Worm (Caenorhabditis elegans) whole organism, late embryonic: ENCODE measurements around the gene nhr-218.

Source experiments
- F13H6.1 ChIP-seq: sonication (generic microtip); optimal IDR thresholded peaks from 2 replicates; lab custom pipeline; 2016; ENCODE audit warnings: missing genetic modification characterization, missing compliant biosample characterization
- ama-1 ChIP-seq: fragments of 150-350 bp; optimal IDR thresholded peaks from 2 replicates; lab custom pipeline; 2014
- ceh-2 ChIP-seq: sonication (generic microtip); optimal IDR thresholded peaks from 2 replicates; lab custom pipeline; 2016; ENCODE audit warnings: missing genotype, missing genetic modification characterization, missing compliant biosample characterization
- ceh-34 ChIP-seq: sonication (generic microtip); optimal IDR thresholded peaks from 2 replicates; lab custom pipeline; 2016; ENCODE audit warnings: mild to moderate bottlenecking, missing genetic modification characterization, missing compliant biosample characterization
- ceh-45 ChIP-seq: fragments of 200-800 bp; sonication (Bioruptor generic); IDR thresholded peaks from 2 replicates; pipeline ENCODE4 v1.3.6; 2022; ENCODE audit warnings: missing genetic modification reagents, missing genetic modification characterization, missing compliant biosample characterization
- dve-1 ChIP-seq: sonication (generic microtip); optimal IDR thresholded peaks from 2 replicates; lab custom pipeline; 2017; ENCODE audit warnings: antibody characterized with exemption, mild to moderate bottlenecking, missing genetic modification characterization, missing compliant biosample characterization
- elt-2 ChIP-seq: sonication (generic microtip); optimal IDR thresholded peaks from 2 replicates; lab custom pipeline; 2016; ENCODE audit warnings: missing genetic modification reagents, missing genetic modification characterization, missing compliant biosample characterization
- fkh-10 ChIP-seq: fragments of 150-350 bp; optimal IDR thresholded peaks from 2 replicates; lab custom pipeline; 2014; ENCODE audit warnings: missing biosample characterization, missing genetic modification reagents, missing genetic modification characterization
- lin-11 ChIP-seq: fragments of 200-800 bp; sonication (Bioruptor generic); optimal IDR thresholded peaks from 2 replicates; lab custom pipeline; 2018; ENCODE audit warnings: mild to moderate bottlenecking, missing genetic modification characterization, missing compliant biosample characterization
- madf-2 ChIP-seq: sonication (generic microtip); optimal IDR thresholded peaks from 2 replicates; lab custom pipeline; 2017; ENCODE audit warnings: missing genetic modification characterization, missing compliant biosample characterization
- nhr-11 ChIP-seq: fragments of 150-350 bp; optimal IDR thresholded peaks from 2 replicates; lab custom pipeline; 2014; ENCODE audit warnings: missing biosample characterization, missing genetic modification characterization
- pha-4 ChIP-seq: fragments of 150-350 bp; optimal IDR thresholded peaks from 2 replicates; lab custom pipeline; 2018; ENCODE audit warnings: missing biosample characterization, missing genetic modification reagents, missing genetic modification characterization

DNA sequence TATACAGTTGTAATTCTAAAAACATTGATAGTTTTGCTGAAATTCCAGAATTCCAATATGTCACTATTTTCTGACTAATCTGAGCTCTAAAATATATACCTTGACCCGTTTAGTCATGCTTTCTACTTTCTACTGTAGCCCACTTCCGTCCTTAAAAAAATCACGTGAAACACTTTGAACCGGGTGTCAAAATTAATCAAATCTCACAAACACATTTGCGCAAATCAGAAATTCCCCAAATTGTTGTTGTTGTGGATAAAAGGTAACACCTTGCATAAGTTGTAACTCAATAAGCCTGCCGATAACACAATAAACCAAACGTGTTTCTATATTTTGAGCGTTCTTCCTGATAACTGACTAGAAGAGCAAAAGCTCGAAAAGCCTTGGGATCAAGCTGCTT lies 49.0 kb downstream of the nhr-218 start, which contains the start of gene srxa-7:
- TF ChIP-seq elt-2 (tag; lab: Kevin White, UChicago) (no peak), ceh-45 (no peak), lin-11 (tag; lab: Kevin White, UChicago) (no peak), madf-2 (tag; lab: Kevin White, UChicago) (no peak), ceh-34 (tag; lab: Kevin White, UChicago) (no peak), nhr-11 (tag; lab: Kevin White, UChicago) (no peak), fkh-10 (GFP tag; lab: Kevin White, UChicago) (no peak), pha-4 (tag; lab: Kevin White, UChicago) (no peak), ceh-2 (tag; lab: Kevin White, UChicago) (no peak), F13H6.1 (tag; lab: Kevin White, UChicago) (no peak), ama-1 (lab: Kevin White, UChicago) (no peak), dve-1 (no peak)
